Fruit fly (Drosophila melanogaster): ENCODE results near the gene CG42718.

DNA sequence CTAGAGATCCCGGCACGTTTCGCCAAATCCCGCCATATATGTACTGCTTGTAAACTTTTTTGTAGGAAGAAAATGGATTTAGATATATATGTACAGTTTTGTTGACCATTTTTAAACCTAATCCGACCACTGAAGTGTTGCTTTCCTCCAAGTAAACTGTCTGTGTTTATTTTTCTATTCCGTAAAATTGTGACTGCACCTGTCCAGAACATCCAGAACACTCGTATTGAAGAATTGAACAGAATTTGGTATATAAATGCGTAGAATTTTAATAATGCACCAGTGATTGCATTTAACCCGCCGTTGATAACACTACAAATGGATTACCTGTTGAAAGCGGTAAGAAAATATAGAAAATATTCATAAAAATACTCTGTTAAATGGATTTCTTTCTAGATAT is 17.1 kb downstream of the CG42718 start, which contains the start of gene CG43249:
- TF ChIP-seq cic (GFP tag; optimal IDR thresholded peaks at IDR 0.05) (no peak), Hr96 (GFP tag; optimal IDR thresholded peaks at IDR 0.05) (no peak), CG12768 (GFP tag; optimal IDR thresholded peaks at IDR 0.05) (no peak), bab1 (GFP tag; optimal IDR thresholded peaks at IDR 0.05) (no peak), CG5204 (GFP tag; optimal IDR thresholded peaks at IDR 0.05) (no peak), kay (GFP tag; ENCODE audit: borderline replicate concordance) (no peak), CG7101 (tag; optimal IDR thresholded peaks at IDR 0.05) (no peak), CG11617 (GFP tag; optimal IDR thresholded peaks at IDR 0.05) (no peak), toe (GFP tag; optimal IDR thresholded peaks at IDR 0.05) (no peak)

All from whole organism, adult.